Fruit fly (Drosophila melanogaster) whole organism, embryonic: ENCODE measurements around the gene CG7650.

Experiments
- Adf1 ChIP-seq: fragments of 200-800 bp; sonication (Bioruptor generic); IDR thresholded peaks from 2 replicates; pipeline ENCODE4 v1.3.6; 2022; ENCODE audit warnings: missing biosample characterization, missing genetic modification characterization
- Asciz ChIP-seq: fragments of 200-800 bp; sonication (Bioruptor generic); optimal IDR thresholded peaks from 2 replicates; lab custom pipeline; 2017; ENCODE audit warnings: missing biosample characterization, mild to moderate bottlenecking, missing genetic modification characterization, missing genetic modification reagents
- B-H1 ChIP-seq: fragments of 200-800 bp; sonication (Bioruptor generic); IDR thresholded peaks from 3 replicates; pipeline ENCODE4 v1.3.6; 2022; ENCODE audit warnings: missing biosample characterization, missing genetic modification characterization
- CG11093 ChIP-seq: fragments of 200-800 bp; sonication (Bioruptor generic); IDR thresholded peaks from 3 replicates; pipeline ENCODE4 v1.3.6; 2022; ENCODE audit warnings: missing biosample characterization, missing genetic modification characterization
- CG11504 ChIP-seq: fragments of 200-800 bp; sonication (Bioruptor generic); optimal IDR thresholded peaks from 3 replicates; lab custom pipeline; 2019; ENCODE audit warnings: missing biosample characterization, mild to moderate bottlenecking, missing genetic modification characterization, moderate library complexity
- CG13424 ChIP-seq: fragments of 200-800 bp; sonication (Bioruptor generic); optimal IDR thresholded peaks from 2 replicates; lab custom pipeline; 2019; ENCODE audit warnings: missing biosample characterization, mild to moderate bottlenecking, missing genetic modification characterization, moderate library complexity
- CG13894 ChIP-seq: fragments of 200-800 bp; sonication (Bioruptor generic); optimal IDR thresholded peaks from 3 replicates; lab custom pipeline; 2018; ENCODE audit warnings: missing biosample characterization, mild to moderate bottlenecking, missing genetic modification characterization, moderate library complexity
- CG15269 ChIP-seq: fragments of 200-800 bp; sonication (Bioruptor generic); optimal IDR thresholded peaks from 2 replicates; lab custom pipeline; 2018; ENCODE audit warnings: missing biosample characterization, mild to moderate bottlenecking, missing genetic modification characterization, moderate library complexity
- CG17361 ChIP-seq: fragments of 200-800 bp; sonication (Bioruptor generic); IDR thresholded peaks from 3 replicates; pipeline ENCODE4 v1.3.6; 2022; ENCODE audit warnings: missing biosample characterization, missing genetic modification characterization
- CG18599 ChIP-seq: fragments of 200-800 bp; sonication (Bioruptor generic); optimal IDR thresholded peaks from 3 replicates; lab custom pipeline; 2017; ENCODE audit warnings: missing biosample characterization, missing genetic modification characterization, mild to moderate bottlenecking, moderate library complexity, missing genetic modification reagents
- CG2120 ChIP-seq: fragments of 200-800 bp; sonication (Bioruptor generic); optimal IDR thresholded peaks from 3 replicates; lab custom pipeline; 2016; ENCODE audit warnings: missing biosample characterization, missing genetic modification characterization
- CG2678 ChIP-seq: fragments of 200-800 bp; sonication (Bioruptor generic); optimal IDR thresholded peaks from 3 replicates; lab custom pipeline; 2019; ENCODE audit warnings: missing biosample characterization, mild to moderate bottlenecking, missing genetic modification characterization, moderate library complexity
- CG2889 ChIP-seq: fragments of 200-800 bp; sonication (Bioruptor generic); IDR thresholded peaks from 3 replicates; pipeline ENCODE4 v1.3.6; 2022; ENCODE audit warnings: missing biosample characterization, missing genetic modification characterization
- CG34376 ChIP-seq: fragments of 200-800 bp; sonication (Bioruptor generic); optimal IDR thresholded peaks from 2 replicates; lab custom pipeline; 2018; ENCODE audit warnings: missing biosample characterization, mild to moderate bottlenecking, missing genetic modification characterization
- CG6854 ChIP-seq: fragments of 200-800 bp; sonication (Bioruptor generic); optimal IDR thresholded peaks from 3 replicates; lab custom pipeline; 2017; ENCODE audit warnings: missing biosample characterization, mild to moderate bottlenecking, missing genetic modification characterization
- CG7271 ChIP-seq: fragments of 200-800 bp; sonication (Bioruptor generic); optimal IDR thresholded peaks from 2 replicates; lab custom pipeline; 2018; ENCODE audit warnings: missing biosample characterization, mild to moderate bottlenecking, missing genetic modification characterization, moderate library complexity
- CG7556 ChIP-seq: fragments of 200-800 bp; sonication (Bioruptor generic); optimal IDR thresholded peaks from 2 replicates; lab custom pipeline; 2017; ENCODE audit warnings: missing biosample characterization, mild to moderate bottlenecking, missing genetic modification characterization
- CG7839 ChIP-seq: fragments of 200-800 bp; sonication (Bioruptor generic); optimal IDR thresholded peaks from 3 replicates; lab custom pipeline; 2018; ENCODE audit warnings: missing biosample characterization, mild to moderate bottlenecking, missing genetic modification characterization, moderate library complexity
- CG8281 ChIP-seq: fragments of 200-800 bp; sonication (Bioruptor generic); optimal IDR thresholded peaks from 2 replicates; lab custom pipeline; 2018; ENCODE audit warnings: missing biosample characterization, mild to moderate bottlenecking, missing genetic modification characterization, moderate library complexity
- CG8924 ChIP-seq: fragments of 200-800 bp; optimal IDR thresholded peaks from 3 replicates; lab custom pipeline; 2019; ENCODE audit warnings: missing biosample characterization, mild to moderate bottlenecking, missing genetic modification characterization, moderate library complexity
- CG9932 ChIP-seq: fragments of 200-800 bp; sonication (Bioruptor generic); IDR thresholded peaks from 2 replicates; pipeline ENCODE4 v1.3.6; 2022; ENCODE audit warnings: missing biosample characterization, missing genetic modification characterization
- CkIIα-i1 ChIP-seq: fragments of 200-800 bp; sonication (Bioruptor generic); IDR thresholded peaks from 2 replicates; pipeline ENCODE4 v1.3.6; 2022; ENCODE audit warnings: missing biosample characterization, missing genetic modification characterization
- CoRest ChIP-seq: fragments of 200-800 bp; sonication (Bioruptor generic); optimal IDR thresholded peaks from 3 replicates; lab custom pipeline; 2018; ENCODE audit warnings: missing biosample characterization, mild to moderate bottlenecking, missing genetic modification characterization, moderate library complexity
- Dek ChIP-seq: fragments of 200-800 bp; sonication (Bioruptor generic); optimal IDR thresholded peaks from 3 replicates; lab custom pipeline; 2019; ENCODE audit warnings: missing biosample characterization, mild to moderate bottlenecking, missing genetic modification characterization, moderate library complexity
- Hr51 ChIP-seq, 2 experiments: fragments of 200-800 bp; sonication (Bioruptor generic); optimal IDR thresholded peaks; 2 replicates in 1 of 2; 3 replicates in 1 of 2; lab custom pipeline; 2016 to 2018; ENCODE audit warnings: missing biosample characterization in 2 of 2, missing genetic modification characterization in 2 of 2, mild to moderate bottlenecking in 1 of 2, moderate library complexity in 1 of 2
- Med ChIP-seq: fragments of 200-800 bp; sonication (Bioruptor generic); peaks from one replicate; lab custom pipeline; 2016; ENCODE audit warnings: missing biosample characterization, missing genetic modification characterization, mild to moderate bottlenecking, inconsistent platforms, moderate library complexity
- Nf-YC ChIP-seq: fragments of 200-800 bp; optimal IDR thresholded peaks from 3 replicates; lab custom pipeline; 2019; ENCODE audit warnings: missing biosample characterization, mild to moderate bottlenecking, missing genetic modification characterization, moderate library complexity
- ac ChIP-seq: fragments of 200-800 bp; sonication (Bioruptor generic); optimal IDR thresholded peaks from 3 replicates; lab custom pipeline; 2017; ENCODE audit warnings: missing biosample characterization, mild to moderate bottlenecking, missing genetic modification characterization
- chinmo ChIP-seq: fragments of 200-800 bp; sonication (Bioruptor generic); IDR thresholded peaks from 4 replicates; pipeline ENCODE4 v1.3.6; 2022; ENCODE audit warnings: missing biosample characterization, missing genetic modification characterization; ENCODE audit not compliant: partially characterized antibody
- cwo ChIP-seq: fragments of 200-800 bp; sonication (Bioruptor generic); optimal IDR thresholded peaks from 3 replicates; lab custom pipeline; 2017; ENCODE audit warnings: missing biosample characterization, missing genetic modification characterization, mild to moderate bottlenecking, moderate library complexity, missing genetic modification reagents
- gem ChIP-seq: fragments of 200-800 bp; sonication (Bioruptor generic); optimal IDR thresholded peaks from 2 replicates; lab custom pipeline; 2019; ENCODE audit warnings: missing biosample characterization, mild to moderate bottlenecking, missing genetic modification characterization, moderate library complexity
- grau ChIP-seq: fragments of 200-800 bp; optimal IDR thresholded peaks from 3 replicates; lab custom pipeline; 2019; ENCODE audit warnings: missing biosample characterization, mild to moderate bottlenecking, missing genetic modification characterization, moderate library complexity
- jumu ChIP-seq: fragments of 200-800 bp; sonication (Bioruptor generic); optimal IDR thresholded peaks from 3 replicates; lab custom pipeline; 2016; ENCODE audit warnings: missing biosample characterization, missing genetic modification characterization
- kay ChIP-seq: fragments of 200-800 bp; sonication (Bioruptor generic); optimal IDR thresholded peaks from 2 replicates; lab custom pipeline; 2016; ENCODE audit warnings: missing biosample characterization, missing genetic modification characterization
- lbe ChIP-seq: fragments of 200-800 bp; sonication (Bioruptor generic); optimal IDR thresholded peaks from 2 replicates; lab custom pipeline; 2016; ENCODE audit warnings: missing biosample characterization, mild to moderate bottlenecking, missing genetic modification characterization
- lmd ChIP-seq: fragments of 200-800 bp; sonication (Bioruptor generic); IDR thresholded peaks from 2 replicates; pipeline ENCODE4 v1.3.6; 2022; ENCODE audit warnings: missing biosample characterization, missing genetic modification characterization
- sens-2 ChIP-seq: fragments of 200-800 bp; sonication (Bioruptor generic); IDR thresholded peaks from 2 replicates; pipeline ENCODE4 v1.3.6; 2022; ENCODE audit warnings: missing biosample characterization, missing genetic modification characterization
- slou ChIP-seq: fragments of 200-800 bp; sonication (Bioruptor generic); optimal IDR thresholded peaks from 3 replicates; lab custom pipeline; 2016; ENCODE audit warnings: missing biosample characterization, missing genetic modification characterization
- sug ChIP-seq: fragments of 200-800 bp; optimal IDR thresholded peaks from 2 replicates; lab custom pipeline; 2019; ENCODE audit warnings: missing biosample characterization, mild to moderate bottlenecking, missing genetic modification characterization, moderate library complexity
- z ChIP-seq: fragments of 200-800 bp; sonication (Bioruptor generic); IDR thresholded peaks from 3 replicates; pipeline ENCODE4 v1.3.6; 2022; ENCODE audit warnings: missing biosample characterization, missing genetic modification characterization

CG7650 gene

DNA sequence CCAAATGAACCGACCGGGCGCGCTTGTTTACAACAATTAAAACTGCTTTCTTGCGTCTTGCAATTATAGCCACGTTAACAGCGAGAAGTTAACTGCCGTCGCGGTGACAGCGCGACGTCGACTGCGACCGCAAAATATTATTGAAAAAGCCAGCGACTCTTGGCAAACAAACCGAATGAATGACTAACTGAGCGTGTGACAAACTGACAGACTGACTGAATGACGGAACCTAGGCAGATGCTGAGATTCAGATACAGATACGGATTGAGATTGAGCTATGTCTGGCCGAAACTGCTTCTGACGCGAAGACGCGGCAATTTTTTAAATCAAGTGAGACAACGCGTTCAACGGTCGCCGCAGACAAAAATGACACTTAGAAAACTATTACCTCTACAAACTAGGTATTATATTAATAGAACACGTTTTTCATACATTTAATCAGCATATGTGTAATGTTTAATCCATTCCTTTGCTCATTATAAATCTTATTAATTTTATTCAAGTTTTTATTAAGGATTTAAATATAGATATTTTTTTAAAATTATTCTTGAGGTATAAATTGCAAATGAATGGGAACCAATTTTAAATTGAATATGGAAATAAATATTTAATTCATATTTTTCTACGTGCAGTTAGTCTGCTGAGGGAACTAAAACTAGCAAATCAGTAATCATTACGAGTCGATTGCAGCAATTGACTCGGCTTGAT, 24.3 kb upstream of the CG7650 start:
- TF ChIP-seq B-H1 (GFP tag; lab: Robert Waterston, UW) (no peak), Dek (tag; lab: Kevin White, UChicago) (no peak), Med (GFP tag; lab: Kevin White, UChicago) (peak; percentile 17), CG15269 (tag; lab: Kevin White, UChicago) (peak; percentile 13), lbe (GFP tag; lab: Kevin White, UChicago) (no peak), CkIIα-i1 (no peak), Hr51 (GFP tag; optimal IDR thresholded peaks at IDR 0.05; lab: Kevin White, UChicago) (peak in 1 of 2 experiments; percentile 29), CG13894 (peak; percentile 32), lmd (GFP tag; lab: Robert Waterston, UW) (no peak), kay (GFP tag; lab: Kevin White, UChicago) (no peak), CG11093 (GFP tag; lab: Robert Waterston, UW) (no peak), Nf-YC (tag; lab: Kevin White, UChicago) (peak; percentile 17), CoRest (peak; percentile 2), CG8281 (peak; percentile 99), CG8924 (peak; percentile 11), CG17361 (GFP tag; lab: Robert Waterston, UW) (0 out of 3 replicates have a peak, but pooled peaks have one; percentile 40), gem (tag; lab: Kevin White, UChicago) (peak; percentile 50), CG9932 (GFP tag; lab: Robert Waterston, UW) (no peak), CG11504 (tag; lab: Kevin White, UChicago) (peak; percentile 46), z (GFP tag; lab: Robert Waterston, UW) (no peak), jumu (GFP tag; lab: Kevin White, UChicago) (no peak), CG7271 (no peak), CG2678 (tag; lab: Kevin White, UChicago) (peak; percentile 57), CG7839 (peak; percentile 15), grau (tag; lab: Kevin White, UChicago) (peak; percentile 34), cwo (peak; percentile 31), CG18599 (peak; percentile 4), ac (GFP tag; lab: Kevin White, UChicago) (no peak), CG2120 (GFP tag; lab: Kevin White, UChicago) (no peak), CG2889 (GFP tag; lab: Robert Waterston, UW) (no peak), chinmo (GFP tag; lab: Robert Waterston, UW) (0 out of 4 replicates have a peak, but pooled peaks have one; percentile 26), CG13424 (peak; percentile 1), slou (GFP tag; lab: Kevin White, UChicago) (no peak), sug (tag; lab: Kevin White, UChicago) (peak; percentile 10), sens-2 (GFP tag; lab: Robert Waterston, UW) (0 out of 2 replicates have a peak, but pooled peaks have one; percentile 21), Adf1 (GFP tag; lab: Robert Waterston, UW) (peak; percentile 21; the same call in 1 of the 2 replicates), CG6854 (GFP tag; lab: Kevin White, UChicago) (no peak), Asciz (GFP tag; lab: Kevin White, UChicago) (no peak), CG7556 (GFP tag; lab: Kevin White, UChicago) (peak; percentile 21), CG34376 (GFP tag; lab: Kevin White, UChicago) (peak; percentile 31)
